Worm (Caenorhabditis elegans) whole organism, late embryonic: ENCODE measurements around the gene pitp-1.

Experiments
- ama-1 ChIP-seq: fragments of 150-350 bp; optimal IDR thresholded peaks from 2 replicates; lab custom pipeline; 2014
- ceh-2 ChIP-seq: sonication (generic microtip); optimal IDR thresholded peaks from 2 replicates; lab custom pipeline; 2016; ENCODE audit warnings: missing genotype, missing genetic modification characterization, missing compliant biosample characterization
- ceh-22 ChIP-seq: sonication (generic microtip); optimal IDR thresholded peaks from 2 replicates; lab custom pipeline; 2017; ENCODE audit warnings: missing biosample characterization, missing genetic modification characterization
- ceh-30 ChIP-seq: fragments of 150-350 bp; optimal IDR thresholded peaks from 2 replicates; lab custom pipeline; 2014; ENCODE audit warnings: missing biosample characterization, missing genetic modification characterization
- fkh-10 ChIP-seq: fragments of 150-350 bp; optimal IDR thresholded peaks from 2 replicates; lab custom pipeline; 2014; ENCODE audit warnings: missing biosample characterization, missing genetic modification reagents, missing genetic modification characterization
- gmeb-2 ChIP-seq: sonication (generic microtip); optimal IDR thresholded peaks from 2 replicates; lab custom pipeline; 2016; ENCODE audit warnings: missing genetic modification characterization, inconsistent platforms, missing compliant biosample characterization
- hlh-6 ChIP-seq: sonication (generic microtip); optimal IDR thresholded peaks from 2 replicates; lab custom pipeline; 2016; ENCODE audit warnings: missing genotype, missing genetic modification characterization, missing compliant biosample characterization
- nfya-1 ChIP-seq: sonication (generic microtip); optimal IDR thresholded peaks from 2 replicates; lab custom pipeline; 2017; ENCODE audit warnings: missing genetic modification characterization, mild to moderate bottlenecking, missing compliant biosample characterization, antibody characterized with exemption, moderate library complexity
- npax-4 ChIP-seq: sonication (generic microtip); optimal IDR thresholded peaks from 2 replicates; lab custom pipeline; 2016; ENCODE audit warnings: missing genetic modification characterization, missing compliant biosample characterization
- pqm-1 ChIP-seq: sonication (generic microtip); optimal IDR thresholded peaks from 2 replicates; lab custom pipeline; 2016; ENCODE audit warnings: missing genetic modification characterization, missing compliant biosample characterization
- unc-42 ChIP-seq: sonication (generic microtip); optimal IDR thresholded peaks from 2 replicates; lab custom pipeline; 2016; ENCODE audit warnings: missing genotype, missing genetic modification characterization, missing compliant biosample characterization
- unc-86 ChIP-seq: sonication (generic microtip); optimal IDR thresholded peaks from 2 replicates; lab custom pipeline; 2016; ENCODE audit warnings: missing genetic modification characterization, missing compliant biosample characterization

DNA sequence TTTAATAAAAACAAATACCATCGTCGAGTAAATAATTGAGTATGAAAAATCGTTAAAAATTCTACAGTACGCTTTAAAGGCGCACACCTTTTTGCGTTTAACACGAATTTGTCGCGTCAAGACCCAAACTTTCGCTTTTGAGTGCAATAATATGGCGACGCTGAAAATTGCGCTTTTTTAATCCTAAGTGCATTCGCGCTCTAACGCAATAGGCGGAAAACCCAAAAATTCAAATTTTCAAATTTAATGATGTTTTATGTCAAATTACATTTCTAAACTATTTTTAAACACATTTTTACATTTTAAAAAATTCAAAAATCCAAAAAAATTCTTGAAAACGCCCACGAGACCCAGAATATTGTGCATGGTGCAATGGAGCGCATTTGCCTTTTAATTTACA is 17.8 kb downstream of the pitp-1 start:
- TF ChIP-seq gmeb-2 (tag; lab: Kevin White, UChicago) (no peak), ama-1 (lab: Kevin White, UChicago) (no peak), unc-86 (tag; lab: Kevin White, UChicago) (no peak), ceh-30 (tag; lab: Kevin White, UChicago) (no peak), fkh-10 (no peak), nfya-1 (no peak), npax-4 (no peak), unc-42 (tag; lab: Kevin White, UChicago) (no peak), hlh-6 (tag; lab: Kevin White, UChicago) (no peak), pqm-1 (tag; lab: Kevin White, UChicago) (no peak), ceh-2 (tag; lab: Kevin White, UChicago) (no peak), ceh-22 (tag; lab: Kevin White, UChicago) (no peak)
